Fruit fly (Drosophila melanogaster) whole organism, embryonic: ENCODE data around the gene Srp14.

Experiments
- Abd-B ChIP-seq: fragments of 200-800 bp; sonication (Bioruptor generic); optimal IDR thresholded peaks from 2 replicates; lab custom pipeline; 2018; ENCODE audit warnings: missing biosample characterization, mild to moderate bottlenecking, missing genetic modification characterization, moderate library complexity
- Atf-2 ChIP-seq: fragments of 200-800 bp; sonication (Bioruptor generic); optimal IDR thresholded peaks from 2 replicates; lab custom pipeline; 2016; ENCODE audit warnings: missing biosample characterization, missing genetic modification characterization
- BEAF-32 ChIP-seq: fragments of 200-800 bp; sonication (Bioruptor generic); optimal IDR thresholded peaks from 3 replicates; lab custom pipeline; 2017; ENCODE audit warnings: missing biosample characterization, missing genetic modification characterization, mild to moderate bottlenecking, moderate library complexity, missing genetic modification reagents
- CG10366 ChIP-seq: fragments of 200-800 bp; sonication (Bioruptor generic); IDR thresholded peaks from 2 replicates; pipeline ENCODE4 v1.3.6; 2022; ENCODE audit warnings: missing biosample characterization, missing genetic modification characterization
- CG11456 ChIP-seq: fragments of 200-800 bp; sonication (Bioruptor generic); IDR thresholded peaks from 3 replicates; pipeline ENCODE4 v1.3.6; 2022; ENCODE audit warnings: missing biosample characterization, missing genetic modification characterization
- CG11560 ChIP-seq: fragments of 200-800 bp; sonication (Bioruptor generic); IDR thresholded peaks from 3 replicates; pipeline ENCODE4 v1.3.6; 2022; ENCODE audit warnings: missing biosample characterization, missing genetic modification characterization
- CG12769 ChIP-seq: fragments of 200-800 bp; sonication (Bioruptor generic); optimal IDR thresholded peaks from 2 replicates; lab custom pipeline; 2019; ENCODE audit warnings: missing biosample characterization, mild to moderate bottlenecking, missing genetic modification characterization, moderate library complexity
- CG14050 ChIP-seq: fragments of 200-800 bp; sonication (Bioruptor generic); IDR thresholded peaks from 3 replicates; pipeline ENCODE4 v1.3.6; 2022; ENCODE audit warnings: missing biosample characterization, missing genetic modification characterization
- CG14441 ChIP-seq: fragments of 200-800 bp; sonication (Bioruptor generic); IDR thresholded peaks from 2 replicates; pipeline ENCODE4 v1.3.6; 2022; ENCODE audit warnings: missing biosample characterization, missing genetic modification characterization
- CG15073 ChIP-seq: fragments of 200-800 bp; sonication (Bioruptor generic); optimal IDR thresholded peaks from 2 replicates; lab custom pipeline; 2016; ENCODE audit warnings: missing biosample characterization, missing genetic modification characterization
- CG2129 ChIP-seq: fragments of 200-800 bp; sonication (Bioruptor generic); IDR thresholded peaks from 2 replicates; pipeline ENCODE4 v1.3.6; 2022; ENCODE audit warnings: missing biosample characterization, missing genetic modification characterization; ENCODE audit not compliant: partially characterized antibody
- CG31441 ChIP-seq: fragments of 200-800 bp; sonication (Bioruptor generic); IDR thresholded peaks from 2 replicates; pipeline ENCODE4 v1.3.6; 2022; ENCODE audit warnings: missing biosample characterization, missing genetic modification characterization
- CG32767 ChIP-seq: fragments of 200-800 bp; sonication (Bioruptor generic); IDR thresholded peaks from 2 replicates; pipeline ENCODE4 v1.3.6; 2022; ENCODE audit warnings: missing biosample characterization, missing genetic modification characterization
- CG3847 ChIP-seq: fragments of 200-800 bp; sonication (Bioruptor generic); IDR thresholded peaks from 2 replicates; pipeline ENCODE4 v1.3.6; 2022; ENCODE audit warnings: missing biosample characterization, missing genetic modification characterization
- CG4424 ChIP-seq: fragments of 200-800 bp; sonication (Bioruptor generic); optimal IDR thresholded peaks from 3 replicates; lab custom pipeline; 2016; ENCODE audit warnings: missing biosample characterization, missing genetic modification characterization
- CG5953 ChIP-seq: fragments of 200-800 bp; sonication (Bioruptor generic); IDR thresholded peaks from 2 replicates; pipeline ENCODE4 v1.3.6; 2022; ENCODE audit warnings: missing biosample characterization, missing genetic modification characterization
- CG6689 ChIP-seq: fragments of 200-800 bp; sonication (Bioruptor generic); IDR thresholded peaks from 2 replicates; pipeline ENCODE4 v1.3.6; 2022; ENCODE audit warnings: missing biosample characterization, missing genetic modification characterization
- CG6813 ChIP-seq: fragments of 200-800 bp; sonication (Bioruptor generic); optimal IDR thresholded peaks from 2 replicates; lab custom pipeline; 2017; ENCODE audit warnings: missing biosample characterization, missing genetic modification characterization, mild to moderate bottlenecking, moderate library complexity, missing genetic modification reagents
- CG6854 ChIP-seq: fragments of 200-800 bp; sonication (Bioruptor generic); optimal IDR thresholded peaks from 3 replicates; lab custom pipeline; 2017; ENCODE audit warnings: missing biosample characterization, mild to moderate bottlenecking, missing genetic modification characterization
- CG9437 ChIP-seq: fragments of 200-800 bp; sonication (Bioruptor generic); optimal IDR thresholded peaks from 2 replicates; lab custom pipeline; 2018; ENCODE audit warnings: missing biosample characterization, mild to moderate bottlenecking, missing genetic modification characterization
- CHES-1-like ChIP-seq: fragments of 200-800 bp; sonication (Bioruptor generic); optimal IDR thresholded peaks from 2 replicates; lab custom pipeline; 2016; ENCODE audit warnings: missing biosample characterization, missing genetic modification characterization
- CoRest ChIP-seq: fragments of 200-800 bp; sonication (Bioruptor generic); optimal IDR thresholded peaks from 3 replicates; lab custom pipeline; 2018; ENCODE audit warnings: missing biosample characterization, mild to moderate bottlenecking, missing genetic modification characterization, moderate library complexity
- Doc3 ChIP-seq: fragments of 200-800 bp; sonication (Bioruptor generic); IDR thresholded peaks from 3 replicates; pipeline ENCODE4 v1.3.6; 2022; ENCODE audit warnings: missing biosample characterization, missing genetic modification characterization; ENCODE audit not compliant: partially characterized antibody
- Fer3 ChIP-seq: fragments of 200-800 bp; sonication (Bioruptor generic); optimal IDR thresholded peaks from 2 replicates; lab custom pipeline; 2018; ENCODE audit warnings: missing biosample characterization, mild to moderate bottlenecking, missing genetic modification characterization, moderate library complexity
- Hr39 ChIP-seq: fragments of >200 bp; optimal IDR thresholded peaks from 2 replicates; lab custom pipeline; 2017
- NK7.1 ChIP-seq: fragments of 200-800 bp; sonication (Bioruptor generic); optimal IDR thresholded peaks from 3 replicates; lab custom pipeline; 2016; ENCODE audit warnings: missing biosample characterization, missing genetic modification characterization
- Nf-YB ChIP-seq: fragments of 200-800 bp; sonication (Bioruptor generic); optimal IDR thresholded peaks from 3 replicates; lab custom pipeline; 2019; ENCODE audit warnings: missing biosample characterization, mild to moderate bottlenecking, missing genetic modification characterization, moderate library complexity
- Sox100B ChIP-seq: fragments of 200-800 bp; sonication (Bioruptor generic); optimal IDR thresholded peaks from 3 replicates; lab custom pipeline; 2018; ENCODE audit warnings: missing biosample characterization, mild to moderate bottlenecking, missing genetic modification characterization
- ato ChIP-seq: fragments of 200-800 bp; sonication (Bioruptor generic); IDR thresholded peaks from 2 replicates; pipeline ENCODE4 v1.3.6; 2022; ENCODE audit warnings: missing biosample characterization, missing genetic modification characterization; ENCODE audit not compliant: partially characterized antibody
- bcd ChIP-seq: fragments of 200-800 bp; sonication (Bioruptor generic); optimal IDR thresholded peaks from 2 replicates; lab custom pipeline; 2017; ENCODE audit warnings: missing biosample characterization, mild to moderate bottlenecking, missing genetic modification characterization
- bigmax ChIP-seq: fragments of 200-800 bp; sonication (Bioruptor generic); optimal IDR thresholded peaks from 2 replicates; lab custom pipeline; 2018; ENCODE audit warnings: missing biosample characterization, mild to moderate bottlenecking, missing genetic modification characterization
- dm ChIP-seq: fragments of 200-800 bp; sonication (Bioruptor generic); optimal IDR thresholded peaks from 3 replicates; lab custom pipeline; 2016; ENCODE audit warnings: missing biosample characterization, missing genetic modification characterization
- en ChIP-seq: fragments of 200-800 bp; sonication (Bioruptor generic); optimal IDR thresholded peaks from 2 replicates; lab custom pipeline; 2016; ENCODE audit warnings: missing biosample characterization, missing genetic modification characterization
- fd64A ChIP-seq: fragments of 200-800 bp; sonication (Bioruptor generic); optimal IDR thresholded peaks from 3 replicates; lab custom pipeline; 2018; ENCODE audit warnings: missing biosample characterization, mild to moderate bottlenecking, missing genetic modification characterization
- fd96Cb ChIP-seq: fragments of 200-800 bp; sonication (Bioruptor generic); optimal IDR thresholded peaks from 2 replicates; lab custom pipeline; 2018; ENCODE audit warnings: missing biosample characterization, mild to moderate bottlenecking, missing genetic modification characterization, moderate library complexity
- gro ChIP-seq: fragments of 200-800 bp; sonication (Bioruptor generic); optimal IDR thresholded peaks from 2 replicates; lab custom pipeline; 2016; ENCODE audit warnings: missing biosample characterization, missing genetic modification characterization
- hkb ChIP-seq, 2 experiments: fragments of 200-800 bp in 1 of 2; fragments of >200 bp in 1 of 2; sonication (Bioruptor generic) in 1 of 2; IDR thresholded peaks in 1 of 2; optimal IDR thresholded peaks in 1 of 2; 2 replicates each; pipeline versions ENCODE4 v1.3.6 to Lab custom; 2017 to 2022; ENCODE audit warnings: missing biosample characterization in 1 of 2, missing genetic modification characterization in 1 of 2
- lov ChIP-seq, 2 experiments: fragments of 200-800 bp in 1 of 2; fragments of >200 bp in 1 of 2; sonication (Bioruptor generic) in 1 of 2; IDR thresholded peaks in 1 of 2; optimal IDR thresholded peaks in 1 of 2; 2 replicates in 1 of 2; 3 replicates in 1 of 2; pipeline versions ENCODE4 v1.3.6 to Lab custom; 2017 to 2022; ENCODE audit warnings: missing biosample characterization in 1 of 2, missing genetic modification characterization in 1 of 2
- luna ChIP-seq: fragments of 200-800 bp; sonication (Bioruptor generic); optimal IDR thresholded peaks from 2 replicates; lab custom pipeline; 2016; ENCODE audit warnings: missing biosample characterization, missing genetic modification characterization
- otp ChIP-seq: fragments of 200-800 bp; sonication (Bioruptor generic); IDR thresholded peaks from 3 replicates; pipeline ENCODE4, ENCODE4 v1.3.6; 2022; ENCODE audit warnings: missing biosample characterization, missing genetic modification characterization
- prd ChIP-seq, 3 experiments: fragments of >200 bp in 2 of 3; fragments of 200-800 bp in 1 of 3; sonication (Bioruptor generic) in 1 of 3; optimal IDR thresholded peaks in 2 of 3; IDR thresholded peaks in 1 of 3; 2 replicates in 2 of 3; 3 replicates in 1 of 3; pipeline versions ENCODE4 v1.3.6 to Lab custom; 2017 to 2022; ENCODE audit warnings: missing biosample characterization in 1 of 3, missing genetic modification characterization in 1 of 3
- sisA ChIP-seq: fragments of 200-800 bp; sonication (Bioruptor generic); IDR thresholded peaks from 2 replicates; pipeline ENCODE4 v1.3.6; 2022; ENCODE audit warnings: missing biosample characterization, missing genetic modification characterization
- slbo ChIP-seq: fragments of 200-800 bp; sonication (Bioruptor generic); IDR thresholded peaks from 2 replicates; pipeline ENCODE4 v1.3.6; 2022; ENCODE audit warnings: missing biosample characterization, missing genetic modification characterization
- sna ChIP-seq: fragments of 200-800 bp; sonication (Bioruptor generic); IDR thresholded peaks from 2 replicates; pipeline ENCODE4 v1.3.6; 2022; ENCODE audit warnings: missing biosample characterization, missing genetic modification characterization; ENCODE audit not compliant: partially characterized antibody
- tin ChIP-seq: fragments of 200-800 bp; sonication (Bioruptor generic); optimal IDR thresholded peaks from 3 replicates; lab custom pipeline; 2016; ENCODE audit warnings: missing biosample characterization, missing genetic modification characterization
- tup ChIP-seq: fragments of 200-800 bp; sonication (Bioruptor generic); optimal IDR thresholded peaks from 2 replicates; lab custom pipeline; 2016; ENCODE audit warnings: missing biosample characterization, mild to moderate bottlenecking, missing genetic modification characterization, moderate library complexity
- wor ChIP-seq: fragments of 200-800 bp; sonication (Bioruptor generic); IDR thresholded peaks from 2 replicates; pipeline ENCODE4 v1.3.6; 2022; ENCODE audit warnings: missing biosample characterization, missing genetic modification characterization

The Srp14 gene

dm6 chr3R:20550632-20551486 lies 29.1 kb upstream of the Srp14 start (continued):
- peak; percentile 96 for TF ChIP-seq fd64A (GFP tag; lab: Kevin White, UChicago)
- TF ChIP-seq dm (GFP tag; lab: Kevin White, UChicago): peak; percentile 53
- peak; percentile 26; the same call in 1 of the 2 replicates for TF ChIP-seq slbo (GFP tag; lab: Robert Waterston, UW)
- peak; percentile 49 for TF ChIP-seq bigmax (GFP tag; lab: Kevin White, UChicago)
- TF ChIP-seq CG3847 (GFP tag; lab: Robert Waterston, UW): no peak
- TF ChIP-seq Abd-B (GFP tag; lab: Kevin White, UChicago): no peak
- TF ChIP-seq CG5953 (GFP tag; lab: Robert Waterston, UW): peak; percentile 57
- peak; percentile 84 for TF ChIP-seq CG12769
- TF ChIP-seq prd (optimal IDR thresholded peaks at IDR 0.05; lab: Kevin White, UChicago): no peak
- no peak; the same call in 1 of the 3 replicates for TF ChIP-seq prd (GFP tag; IDR thresholded peaks at IDR 0.05; lab: Robert Waterston, UW)
- no peak for TF ChIP-seq luna (GFP tag; lab: Kevin White, UChicago)
- TF ChIP-seq NK7.1 (GFP tag; lab: Kevin White, UChicago): peak; percentile 4
- peak; percentile 96 for TF ChIP-seq CG6813 (GFP tag; lab: Kevin White, UChicago)
- TF ChIP-seq bcd: peak; percentile 47
- TF ChIP-seq Doc3: peak; percentile 84
- TF ChIP-seq wor: no peak
- TF ChIP-seq sisA: no peak
- TF ChIP-seq sna (GFP tag; lab: Robert Waterston, UW): peak; percentile 76
- no peak for TF ChIP-seq fd96Cb (tag; lab: Kevin White, UChicago)
- peak; percentile 22; the same call in 1 of the 3 replicates for TF ChIP-seq CG14050 (GFP tag; lab: Robert Waterston, UW)
- TF ChIP-seq lov (optimal IDR thresholded peaks at IDR 0.05; lab: Kevin White, UChicago): no peak
- TF ChIP-seq lov (GFP tag; IDR thresholded peaks at IDR 0.05; lab: Robert Waterston, UW): no peak
- TF ChIP-seq gro (GFP tag; lab: Kevin White, UChicago): peak; percentile 68
- TF ChIP-seq CG11456: peak; percentile 52; the same call in 2 of the 3 replicates
- peak; percentile 78 for TF ChIP-seq CG6854 (GFP tag; lab: Kevin White, UChicago)
- TF ChIP-seq CG14441 (GFP tag; lab: Robert Waterston, UW): peak; percentile 25; the same call in 1 of the 2 replicates
- TF ChIP-seq BEAF-32 (GFP tag; lab: Kevin White, UChicago): peak; percentile 95
- TF ChIP-seq CG15073 (GFP tag; lab: Kevin White, UChicago): no peak
- peak; percentile 61; the same call in 2 of the 3 replicates for TF ChIP-seq otp (GFP tag; lab: Robert Waterston, UW)
- TF ChIP-seq Fer3: peak; percentile 63
- TF ChIP-seq CG10366 (GFP tag; lab: Robert Waterston, UW): no peak
- no peak for TF ChIP-seq hkb (optimal IDR thresholded peaks at IDR 0.05; lab: Kevin White, UChicago)
- peak; percentile 83 for TF ChIP-seq hkb (GFP tag; IDR thresholded peaks at IDR 0.05; lab: Robert Waterston, UW)
- peak; percentile 97 for TF ChIP-seq ato (GFP tag; lab: Robert Waterston, UW)
- TF ChIP-seq Sox100B (GFP tag; lab: Kevin White, UChicago): peak; percentile 67
- TF ChIP-seq tup (GFP tag; lab: Kevin White, UChicago): peak; percentile 44
- TF ChIP-seq Nf-YB (GFP tag; lab: Kevin White, UChicago): peak; percentile 65
- TF ChIP-seq en (GFP tag; lab: Kevin White, UChicago): peak; percentile 3
- no peak; the same call in 1 of the 2 replicates for TF ChIP-seq CG31441
- peak; percentile 54; the same call in 1 of the 2 replicates for TF ChIP-seq CG32767
- peak; percentile 80 for TF ChIP-seq CG2129 (GFP tag; lab: Robert Waterston, UW)
- no peak for TF ChIP-seq Hr39 (lab: Kevin White, UChicago)
- TF ChIP-seq Atf-2 (GFP tag; lab: Kevin White, UChicago): peak; percentile 41
- TF ChIP-seq CG11560 (tag; lab: Robert Waterston, UW): no peak
- TF ChIP-seq CG4424: no peak
- peak; percentile 24; the same call in 1 of the 2 replicates for TF ChIP-seq CG6689 (GFP tag; lab: Robert Waterston, UW)
- TF ChIP-seq CHES-1-like (GFP tag; lab: Kevin White, UChicago): peak; percentile 57
- peak; percentile 8 for TF ChIP-seq CoRest
- TF ChIP-seq CG9437 (GFP tag; lab: Kevin White, UChicago): no peak
- no peak for TF ChIP-seq tin
